Worm (Caenorhabditis elegans): ENCODE results near the gene kin-16.

Gene kin-16

ce11 chrII:9436009-9436408 lies at the start of gene kin-16:
TSS of gene kin-16 (minus strand) at chrII:9436109.
- TF ChIP-seq mxl-2 (GFP tag; conservative IDR thresholded peaks at IDR 0.05): no peak
- TF ChIP-seq daf-19 (GFP tag; conservative IDR thresholded peaks at IDR 0.05): no peak
- TF ChIP-seq F44E2.7 (GFP tag; IDR thresholded peaks at IDR 0.05): no peak
- no peak for TF ChIP-seq mep-1 (tag; optimal IDR thresholded peaks at IDR 0.05)
- no peak for TF ChIP-seq nhr-237 (tag; optimal IDR thresholded peaks at IDR 0.05)
- no peak for TF ChIP-seq tag-97 (GFP tag; IDR thresholded peaks at IDR 0.05)
- TF ChIP-seq spr-3 (GFP tag; optimal IDR thresholded peaks at IDR 0.05): no peak
- TF ChIP-seq duxl-1 (tag; optimal IDR thresholded peaks at IDR 0.05; ENCODE audit: poor library complexity): no peak
- no peak for TF ChIP-seq sdz-12 (GFP tag; optimal IDR thresholded peaks at IDR 0.05)
- TF ChIP-seq egl-27 (tag; optimal IDR thresholded peaks at IDR 0.05): no peak
- TF ChIP-seq skn-1 (tag; optimal IDR thresholded peaks at IDR 0.05): no peak
- no peak for TF ChIP-seq aha-1 (tag)
- TF ChIP-seq T26A8.4 (GFP tag; IDR thresholded peaks at IDR 0.05): no peak
- TF ChIP-seq nhr-76 (tag; optimal IDR thresholded peaks at IDR 0.05): no peak

ce11 chrII:9485081-9485730 lies 49.3 kb upstream of the kin-16 start:
- TF ChIP-seq unc-39 (tag; optimal IDR thresholded peaks at IDR 0.05) (no peak), tag-97 (GFP tag; IDR thresholded peaks at IDR 0.05) (no peak), mdl-1 (tag; optimal IDR thresholded peaks at IDR 0.05) (peak in 1 of 2 experiments; percentile 37), dmd-6 (GFP tag; IDR thresholded peaks at IDR 0.05) (no peak), saeg-2 (GFP tag; IDR thresholded peaks at IDR 0.05) (no peak), nhr-11 (tag; optimal IDR thresholded peaks at IDR 0.05) (no peak), pha-4 (GFP tag; IDR thresholded peaks at IDR 0.05) (no peak), pha-4 (tag; optimal IDR thresholded peaks at IDR 0.05) (peak; percentile 38), mxl-3 (GFP tag; optimal IDR thresholded peaks at IDR 0.05) (peak; percentile 88), F10B5.3 (tag; optimal IDR thresholded peaks at IDR 0.05) (no peak), hif-1 (tag; optimal IDR thresholded peaks at IDR 0.05) (no peak), pqm-1 (tag; optimal IDR thresholded peaks at IDR 0.05) (no peak), dmd-9 (GFP tag; IDR thresholded peaks at IDR 0.05) (no peak), zip-11 (GFP tag; IDR thresholded peaks at IDR 0.05) (no peak), php-3 (GFP tag; IDR thresholded peaks at IDR 0.05) (no peak), ceh-32 (tag; optimal IDR thresholded peaks at IDR 0.05; ENCODE audit: poor library complexity) (no peak), lsy-2 (tag; optimal IDR thresholded peaks at IDR 0.05) (no peak), aha-1 (tag) (peak; percentile 90), zfp-3 (GFP tag; conservative IDR thresholded peaks at IDR 0.05) (no peak), F44E2.7 (GFP tag; IDR thresholded peaks at IDR 0.05) (no peak), ztf-11 (tag; optimal IDR thresholded peaks at IDR 0.05) (no peak), nhr-237 (tag; optimal IDR thresholded peaks at IDR 0.05) (no peak), lin-15B (tag; optimal IDR thresholded peaks at IDR 0.05) (no peak), snpc-4 (tag; optimal IDR thresholded peaks at IDR 0.05) (no peak), lin-13 (GFP tag; optimal IDR thresholded peaks at IDR 0.05) (no peak), mes-2 (tag; optimal IDR thresholded peaks at IDR 0.05; ENCODE audit: poor library complexity, severe bottlenecking) (no peak), madf-9 (GFP tag; conservative IDR thresholded peaks at IDR 0.05) (no peak), hlh-11 (tag; optimal IDR thresholded peaks at IDR 0.05) (peak; percentile 19), nhr-28 (tag; optimal IDR thresholded peaks at IDR 0.05) (peak; percentile 75), daf-16 (GFP tag; optimal IDR thresholded peaks at IDR 0.05) (no peak), daf-16 (tag; optimal IDR thresholded peaks at IDR 0.05) (no peak), nhr-10 (tag; optimal IDR thresholded peaks at IDR 0.05) (no peak), fos-1 (tag; optimal IDR thresholded peaks at IDR 0.05) (no peak), nhr-111 (GFP tag; optimal IDR thresholded peaks at IDR 0.05) (no peak), unc-62 (GFP tag; optimal IDR thresholded peaks at IDR 0.05 in 1 of 2) (peak in 1 of 2 experiments; percentile 9), unc-62 (tag; optimal IDR thresholded peaks at IDR 0.05) (no peak), sdz-12 (GFP tag; optimal IDR thresholded peaks at IDR 0.05) (no peak)

Measured in whole organism, L4 larva.